Fruit fly (Drosophila melanogaster): ENCODE results near the gene CG31465.
A peak's percentile ranks its signal among the peaks of the same experiment; 100 is the strongest.

CG31465 gene

DNA sequence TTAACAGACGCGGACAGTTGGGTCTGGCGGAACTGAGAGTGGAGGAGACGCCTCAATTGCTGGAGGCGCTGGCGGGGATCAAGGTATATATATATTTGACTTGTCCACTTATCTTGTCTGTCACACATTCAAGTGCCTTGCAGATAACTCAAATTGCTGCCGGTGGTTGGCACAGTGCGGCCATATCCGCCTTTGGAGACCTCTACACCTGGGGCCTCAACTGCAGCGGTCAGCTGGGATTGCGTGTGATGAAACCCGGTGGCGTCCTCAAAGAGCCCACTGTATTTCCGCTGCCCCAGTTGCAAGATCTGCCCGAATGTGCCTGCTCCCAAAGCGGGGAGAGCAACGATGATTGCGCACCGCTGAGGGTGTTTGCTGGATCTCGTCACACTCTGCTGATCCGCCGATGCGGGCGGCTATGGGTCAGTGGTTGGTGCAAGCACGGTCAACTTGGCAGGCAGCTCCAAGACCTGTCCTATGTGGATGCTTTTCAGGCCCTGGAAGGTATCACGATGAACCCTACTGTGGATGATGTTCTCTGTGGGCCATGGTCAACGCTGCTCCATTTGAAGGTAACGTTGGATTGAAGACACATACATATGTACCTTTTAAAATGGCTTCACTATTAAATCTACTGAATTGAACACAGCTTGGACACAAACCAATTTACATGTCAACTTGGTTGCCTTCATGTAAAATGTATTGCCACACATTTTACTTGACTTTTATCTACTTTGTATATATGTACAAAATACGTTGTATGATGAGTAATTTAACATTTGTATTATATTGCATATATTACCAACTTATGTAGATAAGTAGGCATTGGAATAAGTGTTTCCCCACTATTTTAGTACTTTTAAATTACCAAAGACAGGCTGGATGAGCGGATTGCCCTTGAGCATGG, 8.3 kb downstream of the CG31465 start, which contains the start of gene CG43844 (continued):
- TF ChIP-seq CG32532 (GFP tag; IDR thresholded peaks at IDR 0.05) (0 out of 2 replicates have a peak, but pooled peaks have one; percentile 4), sd (tag; optimal IDR thresholded peaks at IDR 0.05) (no peak), z (GFP tag; IDR thresholded peaks at IDR 0.05) (no peak), CG6272 (GFP tag; IDR thresholded peaks at IDR 0.05) (peak; percentile 20; the same call in 1 of the 2 replicates), Ssrp (tag; optimal IDR thresholded peaks at IDR 0.05) (no peak), CG11456 (GFP tag; IDR thresholded peaks at IDR 0.05) (0 out of 3 replicates have a peak, but pooled peaks have one; percentile 47), amos (GFP tag; IDR thresholded peaks at IDR 0.05; ENCODE audit: partially characterized antibody) (peak; percentile 74), fd102C (GFP tag; optimal IDR thresholded peaks at IDR 0.05) (no peak), kay (GFP tag; optimal IDR thresholded peaks at IDR 0.05) (peak; percentile 44), sima (GFP tag; optimal IDR thresholded peaks at IDR 0.05) (no peak), abd-A (tag; optimal IDR thresholded peaks at IDR 0.05) (no peak), lab (GFP tag; optimal IDR thresholded peaks at IDR 0.05) (peak; percentile 14), twi (tag; optimal IDR thresholded peaks at IDR 0.05) (no peak), CG30020 (tag; optimal IDR thresholded peaks at IDR 0.05) (no peak), Drgx (GFP tag; IDR thresholded peaks at IDR 0.05) (peak; percentile 14; the same call in 1 of the 2 replicates), CG13424 (tag; optimal IDR thresholded peaks at IDR 0.05) (no peak), unc-4 (GFP tag; IDR thresholded peaks at IDR 0.05; ENCODE audit: partially characterized antibody) (0 out of 2 replicates have a peak, but pooled peaks have one; percentile 32), vvl (GFP tag; IDR thresholded peaks at IDR 0.05) (peak; percentile 62; the same call in 1 of the 2 replicates), dm (GFP tag; optimal IDR thresholded peaks at IDR 0.05) (no peak), toy (GFP tag; IDR thresholded peaks at IDR 0.05) (no peak), da (GFP tag; optimal IDR thresholded peaks at IDR 0.05) (no peak), NC2α (GFP tag; optimal IDR thresholded peaks at IDR 0.05) (no peak), nerfin-2 (GFP tag; IDR thresholded peaks at IDR 0.05; ENCODE audit: partially characterized antibody) (peak; percentile 53; the same call in 1 of the 2 replicates), CG15601 (tag; optimal IDR thresholded peaks at IDR 0.05) (peak; percentile 88), CG18262 (tag; optimal IDR thresholded peaks at IDR 0.05) (no peak), trem (tag; optimal IDR thresholded peaks at IDR 0.05) (peak; percentile 7), HLH54F (GFP tag; optimal IDR thresholded peaks at IDR 0.05) (no peak), her (GFP tag; optimal IDR thresholded peaks at IDR 0.05) (no peak), al (GFP tag; IDR thresholded peaks at IDR 0.05) (no peak), CG32767 (GFP tag; IDR thresholded peaks at IDR 0.05) (no peak), CG10431 (GFP tag; optimal IDR thresholded peaks at IDR 0.05) (no peak), seq (GFP tag; IDR thresholded peaks at IDR 0.05) (no peak), lmd (GFP tag; IDR thresholded peaks at IDR 0.05) (no peak), CG1603 (tag; optimal IDR thresholded peaks at IDR 0.05) (peak; percentile 12), CG6175 (GFP tag; IDR thresholded peaks at IDR 0.05) (no peak), stwl (tag; optimal IDR thresholded peaks at IDR 0.05) (peak; percentile 76), unpg (GFP tag; optimal IDR thresholded peaks at IDR 0.05) (no peak), CG8478 (optimal IDR thresholded peaks at IDR 0.05) (peak; percentile 69), CG6689 (GFP tag; IDR thresholded peaks at IDR 0.05) (no peak), CG15479 (GFP tag; optimal IDR thresholded peaks at IDR 0.05) (no peak), Scr (GFP tag; IDR thresholded peaks at IDR 0.05; ENCODE audit: partially characterized antibody) (peak; percentile 28; the same call in 1 of the 2 replicates), ftz-f1 (GFP tag; optimal IDR thresholded peaks at IDR 0.05) (no peak), NfI (GFP tag; optimal IDR thresholded peaks at IDR 0.05) (no peak), Blimp-1 (GFP tag; optimal IDR thresholded peaks at IDR 0.05) (no peak), CG18764 (GFP tag; optimal IDR thresholded peaks at IDR 0.05) (no peak), Med (GFP tag) (peak; percentile 58), Bgb (GFP tag; IDR thresholded peaks at IDR 0.05; ENCODE audit: partially characterized antibody) (peak; percentile 85), Pdp1 (GFP tag; optimal IDR thresholded peaks at IDR 0.05) (peak in 1 of 2 experiments; percentile 21)
